Worm (Caenorhabditis elegans) whole organism, midembryonic: ENCODE measurements around the gene W06D11.5.

Experiments
- flt-1 ChIP-seq: fragments of 200-800 bp; sonication (Bioruptor generic); IDR thresholded peaks from 2 replicates; pipeline ENCODE4 v1.3.6; 2022; ENCODE audit warnings: missing genetic modification characterization, missing compliant biosample characterization
- klf-2 ChIP-seq: fragments of 200-800 bp; sonication (Bioruptor generic); conservative IDR thresholded peaks from 2 replicates; pipeline ENCODE4 v1.3.6; 2022; ENCODE audit warnings: missing genetic modification reagents, missing genetic modification characterization, missing compliant biosample characterization
- ztf-23 ChIP-seq: fragments of 200-800 bp; sonication (Bioruptor generic); IDR thresholded peaks from 2 replicates; pipeline ENCODE4 v1.3.6; 2022; ENCODE audit warnings: missing genetic modification reagents, missing genetic modification characterization, missing compliant biosample characterization

DNA sequence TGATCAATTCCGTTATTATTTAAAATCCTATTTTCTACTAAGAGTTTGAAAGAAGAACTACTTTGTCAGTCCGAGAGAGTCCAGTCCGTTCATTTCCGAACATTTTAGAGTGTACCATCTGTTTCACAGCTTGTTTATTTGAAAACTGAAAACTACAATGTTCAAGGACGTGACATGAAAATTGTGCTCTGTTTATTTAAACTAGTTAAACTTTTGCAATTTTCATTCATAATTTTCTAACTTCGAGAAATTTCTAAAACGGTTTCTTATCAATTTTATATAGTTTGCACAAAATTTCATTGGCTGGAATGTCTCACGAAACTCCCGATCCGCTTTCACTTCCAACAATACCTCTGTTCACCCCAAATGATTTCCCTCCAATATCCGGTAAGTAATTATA lies 19.5 kb upstream of the W06D11.5 start, which contains the start of gene C04B4.1:
- no peak for TF ChIP-seq klf-2 (GFP tag; lab: Robert Waterston, UW)
- TF ChIP-seq flt-1 (GFP tag; lab: Robert Waterston, UW) = no peak
- TF ChIP-seq ztf-23 (GFP tag; lab: Robert Waterston, UW) = no peak
